Worm (Caenorhabditis elegans) whole organism, L4 larva: ENCODE measurements around the gene lst-6.

Source experiments
- D1046.2 ChIP-seq: fragments of 200-800 bp; sonication (Bioruptor generic); IDR thresholded peaks from 2 replicates; pipeline ENCODE4 v1.3.6; 2022; ENCODE audit warnings: missing genetic modification characterization, missing compliant biosample characterization
- F37D6.2 ChIP-seq: sonication (generic microtip); optimal IDR thresholded peaks from 2 replicates; lab custom pipeline; 2016; ENCODE audit warnings: mild to moderate bottlenecking, missing genetic modification characterization, missing compliant biosample characterization
- T20F7.1 ChIP-seq: fragments of 200-800 bp; sonication (Bioruptor generic); optimal IDR thresholded peaks from 2 replicates; lab custom pipeline; 2018; ENCODE audit warnings: mild to moderate bottlenecking, missing genetic modification characterization, missing compliant biosample characterization
- T26A8.4 ChIP-seq: fragments of 200-800 bp; sonication (Bioruptor generic); IDR thresholded peaks from 2 replicates; pipeline ENCODE4 v1.3.6; 2022; ENCODE audit warnings: missing genetic modification characterization, missing compliant biosample characterization
- Y48G9A.11 ChIP-seq: fragments of 200-800 bp; sonication (Bioruptor generic); IDR thresholded peaks from 2 replicates; pipeline ENCODE4 v1.3.6; 2022; ENCODE audit warnings: missing genetic modification reagents, missing genetic modification characterization, missing compliant biosample characterization
- aha-1 ChIP-seq: fragments of 150-350 bp; peaks from one replicate; lab custom pipeline; 2014; ENCODE audit warnings: missing biosample characterization, missing genetic modification characterization
- aly-2 ChIP-seq: sonication (generic microtip); optimal IDR thresholded peaks from 2 replicates; lab custom pipeline; 2018; ENCODE audit warnings: missing biosample characterization, missing genetic modification characterization
- arid-1 ChIP-seq: fragments of 200-800 bp; sonication (Bioruptor generic); conservative IDR thresholded peaks from 2 replicates; pipeline ENCODE4 v1.3.6; 2022; ENCODE audit warnings: missing genetic modification reagents, missing genetic modification characterization, missing compliant biosample characterization
- ceh-20 ChIP-seq: fragments of 200-800 bp; sonication (Bioruptor generic); IDR thresholded peaks from 2 replicates; pipeline ENCODE4 v1.3.6; 2022; ENCODE audit warnings: missing genetic modification reagents, missing genetic modification characterization, missing compliant biosample characterization
- ceh-28 ChIP-seq: fragments of 150-350 bp; optimal IDR thresholded peaks from 2 replicates; lab custom pipeline; 2014; ENCODE audit warnings: missing biosample characterization, missing genetic modification reagents, missing genetic modification characterization
- ceh-32 ChIP-seq: sonication (generic microtip); optimal IDR thresholded peaks from 2 replicates; lab custom pipeline; 2016; ENCODE audit warnings: mild to moderate bottlenecking, missing genetic modification characterization, missing compliant biosample characterization; ENCODE audit not compliant: poor library complexity
- ceh-44 ChIP-seq: fragments of 200-800 bp; sonication (Bioruptor generic); IDR thresholded peaks from 2 replicates; pipeline ENCODE4 v1.3.6; 2022; ENCODE audit warnings: missing genetic modification reagents, missing genetic modification characterization, missing compliant biosample characterization
- ceh-82 ChIP-seq: sonication (generic microtip); optimal IDR thresholded peaks from 2 replicates; lab custom pipeline; 2017; ENCODE audit warnings: missing biosample characterization, missing genetic modification characterization
- ces-1 ChIP-seq: fragments of 150-350 bp; sonication (generic microtip); optimal IDR thresholded peaks from 4 replicates; lab custom pipeline; 2014; ENCODE audit warnings: missing biosample characterization, missing genetic modification reagents, missing genetic modification characterization
- ctbp-1 ChIP-seq: fragments of 200-800 bp; sonication (Bioruptor generic); IDR thresholded peaks from 2 replicates; pipeline ENCODE4 v1.3.6; 2022; ENCODE audit warnings: missing genetic modification reagents, missing genetic modification characterization, missing compliant biosample characterization
- dmd-6 ChIP-seq: fragments of 200-800 bp; sonication (Bioruptor generic); IDR thresholded peaks from 2 replicates; pipeline ENCODE4 v1.3.6; 2022; ENCODE audit warnings: missing genetic modification reagents, missing genetic modification characterization, missing compliant biosample characterization
- dpl-1 ChIP-seq: fragments of 150-350 bp; optimal IDR thresholded peaks from 2 replicates; lab custom pipeline; 2014; ENCODE audit warnings: missing biosample characterization, missing genetic modification reagents, missing genetic modification characterization
- duxl-1 ChIP-seq: sonication (generic microtip); optimal IDR thresholded peaks from 2 replicates; lab custom pipeline; 2016; ENCODE audit warnings: mild to moderate bottlenecking, missing genetic modification characterization, moderate library complexity, missing compliant biosample characterization; ENCODE audit not compliant: poor library complexity
- egl-43 ChIP-seq: fragments of 200-800 bp; sonication (Bioruptor generic); IDR thresholded peaks from 2 replicates; pipeline ENCODE4 v1.3.6; 2022; ENCODE audit warnings: missing genetic modification reagents, missing genetic modification characterization, missing compliant biosample characterization
- hlh-30 ChIP-seq: sonication (generic microtip); optimal IDR thresholded peaks from 2 replicates; lab custom pipeline; 2017; ENCODE audit warnings: antibody characterized with exemption, mild to moderate bottlenecking, missing genetic modification characterization, missing compliant biosample characterization; ENCODE audit not compliant: insufficient read depth
- hmg-1.1 ChIP-seq: fragments of 200-800 bp; sonication (Bioruptor generic); IDR thresholded peaks from 2 replicates; pipeline ENCODE4 v1.3.6; 2022; ENCODE audit warnings: missing genetic modification reagents, missing genetic modification characterization, missing compliant biosample characterization
- jun-1 ChIP-seq: fragments of 150-350 bp; optimal IDR thresholded peaks from 2 replicates; lab custom pipeline; 2014; ENCODE audit warnings: missing biosample characterization, missing genetic modification reagents, missing genetic modification characterization
- lim-7 ChIP-seq: fragments of 200-800 bp; sonication (Bioruptor generic); IDR thresholded peaks from 2 replicates; pipeline ENCODE4 v1.3.6; 2022; ENCODE audit warnings: missing genetic modification characterization, missing compliant biosample characterization
- lin-1 ChIP-seq: fragments of 200-800 bp; sonication (Bioruptor generic); IDR thresholded peaks from 2 replicates; pipeline ENCODE4 v1.3.6; 2022; ENCODE audit warnings: missing genetic modification reagents, missing genetic modification characterization, missing compliant biosample characterization
- lin-13 ChIP-seq: fragments of 150-350 bp; optimal IDR thresholded peaks from 2 replicates; lab custom pipeline; 2014; ENCODE audit warnings: missing biosample characterization, missing genetic modification reagents, missing genetic modification characterization
- lin-15B ChIP-seq: fragments of 150-350 bp; sonication (generic microtip); optimal IDR thresholded peaks from 3 replicates; lab custom pipeline; 2014; ENCODE audit warnings: missing biosample characterization, missing genetic modification characterization
- lin-38 ChIP-seq: fragments of 200-800 bp; sonication (Bioruptor generic); IDR thresholded peaks from 2 replicates; pipeline ENCODE4 v1.3.6; 2022; ENCODE audit warnings: missing genetic modification reagents, missing genetic modification characterization, missing compliant biosample characterization
- lsy-2 ChIP-seq, 2 experiments: fragments of 150-350 bp in 1 of 2; sonication (generic microtip) in 1 of 2; optimal IDR thresholded peaks; 2 replicates each; lab custom pipeline; 2014 to 2017; ENCODE audit warnings: missing biosample characterization in 2 of 2, missing genetic modification characterization in 2 of 2
- madf-9 ChIP-seq: fragments of 200-800 bp; sonication (Bioruptor generic); conservative IDR thresholded peaks from 2 replicates; pipeline ENCODE4 v1.3.6; 2022; ENCODE audit warnings: missing genetic modification reagents, missing genetic modification characterization, missing compliant biosample characterization
- mdt-29 ChIP-seq: fragments of 200-800 bp; sonication (Bioruptor generic); IDR thresholded peaks from 2 replicates; pipeline ENCODE4 v1.3.6; 2022; ENCODE audit warnings: missing genetic modification reagents, missing genetic modification characterization, missing compliant biosample characterization
- mep-1 ChIP-seq: fragments of 150-350 bp; sonication (generic microtip); optimal IDR thresholded peaks from 3 replicates; lab custom pipeline; 2014; ENCODE audit warnings: missing biosample characterization, missing genetic modification characterization
- mxl-2 ChIP-seq: fragments of 200-800 bp; sonication (Bioruptor generic); conservative IDR thresholded peaks from 2 replicates; pipeline ENCODE4 v1.3.6; 2022; ENCODE audit warnings: missing genetic modification reagents, missing genetic modification characterization, missing compliant biosample characterization
- mxl-3 ChIP-seq: fragments of 200-800 bp; sonication (Bioruptor generic); optimal IDR thresholded peaks from 2 replicates; lab custom pipeline; 2018; ENCODE audit warnings: mild to moderate bottlenecking, missing genetic modification characterization, missing compliant biosample characterization
- nhr-11 ChIP-seq: fragments of 150-350 bp; optimal IDR thresholded peaks from 2 replicates; lab custom pipeline; 2014; ENCODE audit warnings: missing biosample characterization, missing genetic modification characterization
- nhr-237 ChIP-seq: sonication (generic microtip); optimal IDR thresholded peaks from 2 replicates; lab custom pipeline; 2017; ENCODE audit warnings: missing biosample characterization, missing genetic modification characterization
- nhr-28 ChIP-seq: fragments of 150-350 bp; optimal IDR thresholded peaks from 2 replicates; lab custom pipeline; 2014; ENCODE audit warnings: missing biosample characterization, missing genetic modification characterization
- nhr-42 ChIP-seq: fragments of 200-800 bp; sonication (Bioruptor generic); IDR thresholded peaks from 2 replicates; pipeline ENCODE4 v1.3.6; 2022; ENCODE audit warnings: missing genetic modification characterization, missing compliant biosample characterization
- pha-4 ChIP-seq, 2 experiments: fragments of 150-350 bp in 1 of 2; fragments of 200-800 bp in 1 of 2; sonication (Bioruptor generic) in 1 of 2; IDR thresholded peaks in 1 of 2; optimal IDR thresholded peaks in 1 of 2; 2 replicates each; pipeline versions ENCODE4 v1.3.6 to Lab custom; 2014 to 2022; ENCODE audit warnings: missing genetic modification characterization in 2 of 2, missing genetic modification reagents in 2 of 2, missing biosample characterization in 1 of 2, missing compliant biosample characterization in 1 of 2
- php-3 ChIP-seq: fragments of 200-800 bp; sonication (Bioruptor generic); IDR thresholded peaks from 2 replicates; pipeline ENCODE4 v1.3.6; 2022; ENCODE audit warnings: missing genetic modification reagents, missing genetic modification characterization, missing compliant biosample characterization
- sdz-12 ChIP-seq: fragments of 200-800 bp; sonication (Bioruptor generic); optimal IDR thresholded peaks from 2 replicates; lab custom pipeline; 2018; ENCODE audit warnings: mild to moderate bottlenecking, missing genetic modification characterization, missing compliant biosample characterization
- skn-1 ChIP-seq: fragments of 150-350 bp; optimal IDR thresholded peaks from 2 replicates; lab custom pipeline; 2014; ENCODE audit warnings: missing biosample characterization, missing genetic modification characterization
- unc-130 ChIP-seq: sonication (generic microtip); optimal IDR thresholded peaks from 2 replicates; lab custom pipeline; 2016; ENCODE audit warnings: missing genetic modification reagents, missing genetic modification characterization, missing compliant biosample characterization
- unc-39 ChIP-seq: sonication (generic microtip); optimal IDR thresholded peaks from 2 replicates; lab custom pipeline; 2017; ENCODE audit warnings: missing biosample characterization, missing genetic modification characterization
- unc-62 ChIP-seq, 3 experiments: fragments of 150-350 bp in 1 of 3; sonication (generic microtip); optimal IDR thresholded peaks in 2 of 3; peaks in 1 of 3; 1 replicate in 1 of 3; 2 replicates in 2 of 3; lab custom pipeline; 2014 to 2017; ENCODE audit warnings: missing biosample characterization in 3 of 3, missing genetic modification characterization in 3 of 3, missing genetic modification reagents in 3 of 3, missing genotype in 1 of 3
- zag-1 ChIP-seq: fragments of 150-350 bp; optimal IDR thresholded peaks from 2 replicates; lab custom pipeline; 2014; ENCODE audit warnings: missing biosample characterization, missing genetic modification characterization
- zfp-2 ChIP-seq: sonication (generic microtip); optimal IDR thresholded peaks from 2 replicates; lab custom pipeline; 2016; ENCODE audit warnings: mild to moderate bottlenecking, missing genetic modification characterization, missing compliant biosample characterization
- zfp-3 ChIP-seq: fragments of 200-800 bp; sonication (Bioruptor generic); conservative IDR thresholded peaks from 2 replicates; pipeline ENCODE4 v1.3.6; 2022; ENCODE audit warnings: missing genetic modification reagents, missing genetic modification characterization, missing compliant biosample characterization
- zip-2 ChIP-seq: fragments of 150-350 bp; optimal IDR thresholded peaks from 2 replicates; lab custom pipeline; 2014; ENCODE audit warnings: missing biosample characterization, missing genetic modification characterization
- ztf-11 ChIP-seq: fragments of 150-350 bp; optimal IDR thresholded peaks from 2 replicates; lab custom pipeline; 2014; ENCODE audit warnings: missing biosample characterization, missing genetic modification characterization
- ztf-7 ChIP-seq: fragments of 150-350 bp; optimal IDR thresholded peaks from 2 replicates; lab custom pipeline; 2014; ENCODE audit warnings: missing biosample characterization, missing genetic modification characterization

The lst-6 gene

DNA sequence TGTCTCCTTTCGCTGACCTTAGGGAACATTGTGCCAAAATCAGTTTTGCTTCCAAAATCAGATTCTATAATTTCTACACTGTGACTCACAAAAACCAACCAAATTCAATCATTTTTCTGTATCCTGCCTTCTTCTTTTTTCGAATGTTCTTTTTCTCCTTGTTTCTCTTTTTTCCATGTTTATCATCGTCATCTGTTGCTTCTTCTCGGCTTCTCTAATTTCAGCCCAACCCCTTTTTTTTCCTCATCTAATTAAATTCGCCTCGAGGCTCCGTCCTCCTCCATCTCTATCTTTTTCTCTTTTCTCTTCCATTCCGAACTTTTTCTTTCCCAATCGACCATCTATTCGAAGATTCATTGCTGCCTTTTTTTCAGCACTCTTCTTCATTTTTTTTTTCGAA lies 27.6 kb downstream of the lst-6 start, which contains the start of gene unc-104 (continued):
- TF ChIP-seq ceh-82 (tag; lab: Kevin White, UChicago), result no peak
- no peak for TF ChIP-seq nhr-42
- TF ChIP-seq ceh-32 (tag; lab: Kevin White, UChicago), result no peak
- TF ChIP-seq php-3 (GFP tag; lab: Robert Waterston, UW), result no peak
- no peak for TF ChIP-seq duxl-1 (tag; lab: Kevin White, UChicago)
- peak; percentile 91 for TF ChIP-seq ces-1 (GFP tag; lab: Kevin White, UChicago)
- no peak for TF ChIP-seq ztf-11
- TF ChIP-seq aly-2 (tag; lab: Kevin White, UChicago), result no peak
- no peak for TF ChIP-seq mdt-29
- no peak for TF ChIP-seq ztf-7 (tag; lab: Kevin White, UChicago)
- TF ChIP-seq nhr-237 (tag; lab: Kevin White, UChicago), result no peak
- TF ChIP-seq lin-15B (tag; lab: Kevin White, UChicago), result no peak
- no peak for TF ChIP-seq T20F7.1 (GFP tag; lab: Kevin White, UChicago)
- no peak for TF ChIP-seq lim-7 (GFP tag; lab: Robert Waterston, UW)
- TF ChIP-seq mxl-3 (GFP tag; lab: Kevin White, UChicago), result no peak
- TF ChIP-seq pha-4 (GFP tag; IDR thresholded peaks at IDR 0.05; lab: Robert Waterston, UW), result no peak
- TF ChIP-seq pha-4 (tag; optimal IDR thresholded peaks at IDR 0.05; lab: Kevin White, UChicago), result no peak
- TF ChIP-seq lsy-2 (tag; optimal IDR thresholded peaks at IDR 0.05; lab: Kevin White, UChicago), result peak in 1 of 2 experiments; percentile 32
- TF ChIP-seq hmg-1.1 (GFP tag; lab: Robert Waterston, UW), result no peak
- no peak for TF ChIP-seq egl-43
- no peak for TF ChIP-seq zip-2 (tag; lab: Kevin White, UChicago)

DNA sequence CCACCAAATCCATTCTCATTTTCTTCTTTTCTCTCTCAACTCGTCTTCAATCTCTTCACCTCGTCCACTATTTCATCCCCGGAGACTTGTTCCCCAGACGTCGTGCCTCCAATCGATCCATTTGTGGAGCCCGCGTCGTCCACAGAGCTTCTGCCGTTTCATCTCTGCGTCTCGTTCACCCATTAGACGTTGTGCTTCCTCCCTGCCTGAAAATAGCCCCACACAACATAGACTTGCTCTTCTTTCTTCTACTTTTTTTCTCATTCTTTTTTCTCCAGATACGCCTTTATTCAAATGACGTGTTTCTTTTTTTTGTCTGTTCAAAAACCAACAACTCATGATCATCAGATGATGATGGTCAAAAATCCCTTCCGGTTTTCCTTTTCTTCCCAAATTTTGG lies 29.4 kb downstream of the lst-6 start:
- TF ChIP-seq dmd-6 (peak; percentile 44), arid-1 (GFP tag; lab: Robert Waterston, UW) (no peak), ceh-44 (no peak), dpl-1 (GFP tag; lab: Kevin White, UChicago) (peak; percentile 5), zfp-3 (no peak), ces-1 (GFP tag; lab: Kevin White, UChicago) (no peak), T26A8.4 (no peak), Y48G9A.11 (no peak), lin-1 (GFP tag; lab: Robert Waterston, UW) (no peak), zag-1 (tag; lab: Kevin White, UChicago) (no peak), lin-38 (no peak), mep-1 (tag; lab: Kevin White, UChicago) (peak; percentile 50), nhr-28 (tag; lab: Kevin White, UChicago) (no peak), zfp-2 (tag; lab: Kevin White, UChicago) (no peak), jun-1 (tag; lab: Kevin White, UChicago) (no peak), ztf-7 (tag; lab: Kevin White, UChicago) (no peak), unc-130 (GFP tag; lab: Kevin White, UChicago) (no peak), madf-9 (GFP tag; lab: Robert Waterston, UW) (no peak), skn-1 (tag; lab: Kevin White, UChicago) (no peak), ceh-28 (peak; percentile 50), nhr-11 (tag; lab: Kevin White, UChicago) (peak; percentile 3), sdz-12 (GFP tag; lab: Kevin White, UChicago) (no peak), lin-13 (GFP tag; lab: Kevin White, UChicago) (no peak), ctbp-1 (GFP tag; lab: Robert Waterston, UW) (peak; percentile 57; the same call in 1 of the 2 replicates), mxl-2 (no peak), aha-1 (tag; lab: Kevin White, UChicago) (no peak), hlh-30 (tag; lab: Kevin White, UChicago) (peak; percentile 59), egl-43 (no peak), unc-62 (GFP tag; optimal IDR thresholded peaks at IDR 0.05 in 1 of 2; lab: Kevin White, UChicago) (peak in 1 of 2 experiments; percentile 66), unc-62 (tag; optimal IDR thresholded peaks at IDR 0.05; lab: Kevin White, UChicago) (no peak), zip-2 (tag; lab: Kevin White, UChicago) (no peak), D1046.2 (no peak), ceh-20 (GFP tag; lab: Robert Waterston, UW) (peak; percentile 77), F37D6.2 (tag; lab: Kevin White, UChicago) (peak; percentile 43), unc-39 (no peak)
